Fruit fly (Drosophila melanogaster) whole organism, embryonic: Measurements from ENCODE around the gene CG7332.

ENCODE experiments used
- CG10565 ChIP-seq: fragments of 200-800 bp; sonication (Bioruptor generic); optimal IDR thresholded peaks from 3 replicates; lab custom pipeline; 2016; ENCODE audit warnings: missing biosample characterization, mild to moderate bottlenecking, missing genetic modification characterization
- CG11093 ChIP-seq: fragments of 200-800 bp; sonication (Bioruptor generic); IDR thresholded peaks from 3 replicates; pipeline ENCODE4 v1.3.6; 2022; ENCODE audit warnings: missing biosample characterization, missing genetic modification characterization
- CG11398 ChIP-seq: fragments of 200-800 bp; sonication (Bioruptor generic); optimal IDR thresholded peaks from 2 replicates; lab custom pipeline; 2016; ENCODE audit warnings: missing biosample characterization, missing genetic modification characterization
- CG11504 ChIP-seq: fragments of 200-800 bp; sonication (Bioruptor generic); optimal IDR thresholded peaks from 3 replicates; lab custom pipeline; 2019; ENCODE audit warnings: missing biosample characterization, mild to moderate bottlenecking, missing genetic modification characterization, moderate library complexity
- CG11696 ChIP-seq: fragments of 200-800 bp; sonication (Bioruptor generic); IDR thresholded peaks from 2 replicates; pipeline ENCODE4 v1.3.6; 2022; ENCODE audit warnings: missing biosample characterization, missing genetic modification characterization
- CG12236 ChIP-seq: fragments of 200-800 bp; sonication (Bioruptor generic); optimal IDR thresholded peaks from 2 replicates; lab custom pipeline; 2016; ENCODE audit warnings: missing biosample characterization, missing genetic modification characterization
- CG1233 ChIP-seq: fragments of 200-800 bp; sonication (Bioruptor generic); optimal IDR thresholded peaks from 4 replicates; lab custom pipeline; 2018; ENCODE audit warnings: missing biosample characterization, mild to moderate bottlenecking, missing genetic modification characterization
- CG12659 ChIP-seq: fragments of 200-800 bp; sonication (Bioruptor generic); optimal IDR thresholded peaks from 3 replicates; lab custom pipeline; 2017; ENCODE audit warnings: mild to moderate bottlenecking, missing biosample characterization, missing genetic modification reagents, missing genetic modification characterization
- CG16815 ChIP-seq: fragments of 200-800 bp; sonication (Bioruptor generic); optimal IDR thresholded peaks from 3 replicates; lab custom pipeline; 2017; ENCODE audit warnings: missing biosample characterization, mild to moderate bottlenecking, missing genetic modification characterization
- CG17829 ChIP-seq: fragments of 200-800 bp; optimal IDR thresholded peaks from 2 replicates; lab custom pipeline; 2019; ENCODE audit warnings: missing biosample characterization, mild to moderate bottlenecking, missing genetic modification characterization, moderate library complexity
- CG2678 ChIP-seq: fragments of 200-800 bp; sonication (Bioruptor generic); optimal IDR thresholded peaks from 3 replicates; lab custom pipeline; 2019; ENCODE audit warnings: missing biosample characterization, mild to moderate bottlenecking, missing genetic modification characterization, moderate library complexity
- CG2712 ChIP-seq: fragments of 200-800 bp; optimal IDR thresholded peaks from 3 replicates; lab custom pipeline; 2019; ENCODE audit warnings: missing biosample characterization, mild to moderate bottlenecking, missing genetic modification characterization, moderate library complexity
- CG31441 ChIP-seq: fragments of 200-800 bp; sonication (Bioruptor generic); IDR thresholded peaks from 2 replicates; pipeline ENCODE4 v1.3.6; 2022; ENCODE audit warnings: missing biosample characterization, missing genetic modification characterization
- CG43689 ChIP-seq: fragments of 200-800 bp; sonication (Bioruptor generic); IDR thresholded peaks from 2 replicates; pipeline ENCODE4 v1.3.6; 2022; ENCODE audit warnings: missing biosample characterization, missing genetic modification characterization
- CG4404 ChIP-seq: fragments of 200-800 bp; sonication (Bioruptor generic); IDR thresholded peaks from 2 replicates; pipeline ENCODE4 v1.3.6; 2022; ENCODE audit warnings: missing biosample characterization, missing genetic modification characterization
- CG5953 ChIP-seq: fragments of 200-800 bp; sonication (Bioruptor generic); IDR thresholded peaks from 2 replicates; pipeline ENCODE4 v1.3.6; 2022; ENCODE audit warnings: missing biosample characterization, missing genetic modification characterization
- CG6791 ChIP-seq: fragments of 200-800 bp; sonication (Bioruptor generic); IDR thresholded peaks from 3 replicates; pipeline ENCODE4 v1.3.6; 2022; ENCODE audit warnings: missing biosample characterization, missing genetic modification characterization; ENCODE audit not compliant: partially characterized antibody
- CG8290 ChIP-seq, 3 experiments: fragments of 200-800 bp; sonication (Bioruptor generic); optimal IDR thresholded peaks; 2 replicates each; lab custom pipeline; 2016 to 2019; ENCODE audit warnings: missing biosample characterization in 3 of 3, missing genetic modification characterization in 3 of 3, mild to moderate bottlenecking in 2 of 3, moderate library complexity in 1 of 3
- Dfd ChIP-seq, 2 experiments: fragments of >200 bp; optimal IDR thresholded peaks; 2 replicates each; lab custom pipeline; 2017; ENCODE audit warnings: missing biosample characterization in 2 of 2, missing genetic modification characterization in 2 of 2
- E2f2 ChIP-seq: fragments of 200-800 bp; sonication (Bioruptor generic); IDR thresholded peaks from 2 replicates; pipeline ENCODE4 v1.3.6; 2022; ENCODE audit warnings: missing biosample characterization, missing genetic modification characterization
- HLHmδ ChIP-seq: fragments of 200-800 bp; sonication (Bioruptor generic); optimal IDR thresholded peaks from 2 replicates; lab custom pipeline; 2018; ENCODE audit warnings: missing biosample characterization, mild to moderate bottlenecking, missing genetic modification characterization, moderate library complexity
- Hmr ChIP-seq: fragments of 200-800 bp; sonication (Bioruptor generic); optimal IDR thresholded peaks from 3 replicates; lab custom pipeline; 2017; ENCODE audit warnings: mild to moderate bottlenecking, missing biosample characterization, missing genetic modification reagents, missing genetic modification characterization
- Med ChIP-seq: fragments of 200-800 bp; sonication (Bioruptor generic); peaks from one replicate; lab custom pipeline; 2016; ENCODE audit warnings: missing biosample characterization, missing genetic modification characterization, mild to moderate bottlenecking, inconsistent platforms, moderate library complexity
- Mes4 ChIP-seq: fragments of 200-800 bp; sonication (Bioruptor generic); optimal IDR thresholded peaks from 2 replicates; lab custom pipeline; 2016; ENCODE audit warnings: missing biosample characterization, missing genetic modification characterization
- NfI ChIP-seq: fragments of 200-800 bp; sonication (Bioruptor generic); optimal IDR thresholded peaks from 3 replicates; lab custom pipeline; 2018; ENCODE audit warnings: missing biosample characterization, mild to moderate bottlenecking, missing genetic modification characterization, moderate library complexity
- Usf ChIP-seq: fragments of 200-800 bp; sonication (Bioruptor generic); optimal IDR thresholded peaks from 2 replicates; lab custom pipeline; 2017; ENCODE audit warnings: missing genotype, missing biosample characterization, missing genetic modification characterization
- dm ChIP-seq: fragments of 200-800 bp; sonication (Bioruptor generic); optimal IDR thresholded peaks from 3 replicates; lab custom pipeline; 2016; ENCODE audit warnings: missing biosample characterization, missing genetic modification characterization
- ewg ChIP-seq: fragments of 200-800 bp; sonication (Bioruptor generic); optimal IDR thresholded peaks from 3 replicates; lab custom pipeline; 2017; ENCODE audit warnings: mild to moderate bottlenecking, missing biosample characterization, missing genetic modification reagents, missing genetic modification characterization
- fd3F ChIP-seq: fragments of 200-800 bp; sonication (Bioruptor generic); optimal IDR thresholded peaks from 2 replicates; lab custom pipeline; 2018; ENCODE audit warnings: missing biosample characterization, mild to moderate bottlenecking, missing genetic modification characterization, moderate library complexity
- gsb-n ChIP-seq: fragments of 200-800 bp; sonication (Bioruptor generic); optimal IDR thresholded peaks from 3 replicates; lab custom pipeline; 2018; ENCODE audit warnings: missing biosample characterization, mild to moderate bottlenecking, missing genetic modification characterization
- kay ChIP-seq: fragments of 200-800 bp; sonication (Bioruptor generic); optimal IDR thresholded peaks from 2 replicates; lab custom pipeline; 2016; ENCODE audit warnings: missing biosample characterization, missing genetic modification characterization
- ken ChIP-seq: fragments of 200-800 bp; sonication (Bioruptor generic); IDR thresholded peaks from 3 replicates; pipeline ENCODE4 v1.3.6; 2022; ENCODE audit warnings: missing biosample characterization, missing genetic modification characterization
- lola ChIP-seq, 3 experiments: fragments of >200 bp in 2 of 3; fragments of 200-800 bp in 1 of 3; sonication (Bioruptor generic) in 1 of 3; optimal IDR thresholded peaks; 2 replicates each; lab custom pipeline; 2017 to 2019; ENCODE audit warnings: missing biosample characterization in 3 of 3, missing genetic modification characterization in 3 of 3, mild to moderate bottlenecking in 1 of 3, moderate library complexity in 1 of 3
- nmo ChIP-seq: fragments of 200-800 bp; sonication (Bioruptor generic); optimal IDR thresholded peaks from 2 replicates; lab custom pipeline; 2018; ENCODE audit warnings: missing biosample characterization, mild to moderate bottlenecking, missing genetic modification characterization, moderate library complexity
- prd ChIP-seq, 3 experiments: fragments of >200 bp in 2 of 3; fragments of 200-800 bp in 1 of 3; sonication (Bioruptor generic) in 1 of 3; optimal IDR thresholded peaks in 2 of 3; IDR thresholded peaks in 1 of 3; 2 replicates in 2 of 3; 3 replicates in 1 of 3; pipeline versions ENCODE4 v1.3.6 to Lab custom; 2017 to 2022; ENCODE audit warnings: missing biosample characterization in 1 of 3, missing genetic modification characterization in 1 of 3
- slou ChIP-seq: fragments of 200-800 bp; sonication (Bioruptor generic); optimal IDR thresholded peaks from 3 replicates; lab custom pipeline; 2016; ENCODE audit warnings: missing biosample characterization, missing genetic modification characterization
- so ChIP-seq: fragments of 200-800 bp; sonication (Bioruptor generic); IDR thresholded peaks from 3 replicates; pipeline ENCODE4 v1.3.6; 2022; ENCODE audit warnings: missing biosample characterization, missing genetic modification characterization
- stc ChIP-seq: fragments of 200-800 bp; sonication (Bioruptor generic); IDR thresholded peaks from 2 replicates; pipeline ENCODE4 v1.3.6; 2022; ENCODE audit warnings: missing biosample characterization, missing genetic modification characterization
- wor ChIP-seq: fragments of 200-800 bp; sonication (Bioruptor generic); IDR thresholded peaks from 2 replicates; pipeline ENCODE4 v1.3.6; 2022; ENCODE audit warnings: missing biosample characterization, missing genetic modification characterization
- z ChIP-seq: fragments of 200-800 bp; sonication (Bioruptor generic); IDR thresholded peaks from 3 replicates; pipeline ENCODE4 v1.3.6; 2022; ENCODE audit warnings: missing biosample characterization, missing genetic modification characterization

The CG7332 gene

dm6 chrX:18837046-18837445 lies 47.3 kb upstream of the CG7332 start (continued):
- peak; percentile 14 for TF ChIP-seq dm (GFP tag; lab: Kevin White, UChicago)
- no peak for TF ChIP-seq CG11696 (GFP tag; lab: Robert Waterston, UW)
- TF ChIP-seq stc (GFP tag; lab: Robert Waterston, UW), result peak; percentile 69
- TF ChIP-seq CG2712 (tag; lab: Kevin White, UChicago), result peak; percentile 62
- no peak for TF ChIP-seq gsb-n (tag; lab: Kevin White, UChicago)
- no peak for TF ChIP-seq Usf
- TF ChIP-seq CG6791 (GFP tag; lab: Robert Waterston, UW), result no peak
- TF ChIP-seq wor (GFP tag; lab: Robert Waterston, UW), result 0 out of 2 replicates have a peak, but pooled peaks have one; percentile 30
- peak; percentile 33 for TF ChIP-seq CG2678 (tag; lab: Kevin White, UChicago)
- peak; percentile 59 for TF ChIP-seq CG11504 (tag; lab: Kevin White, UChicago)
- peak; percentile 41 for TF ChIP-seq CG12659 (GFP tag; lab: Kevin White, UChicago)
- peak; percentile 79 for TF ChIP-seq so (GFP tag; lab: Robert Waterston, UW)
- peak; percentile 58 for TF ChIP-seq nmo (GFP tag; lab: Kevin White, UChicago)
- peak; percentile 55 for TF ChIP-seq CG31441 (GFP tag; lab: Robert Waterston, UW)
- TF ChIP-seq CG4404, result peak; percentile 63
- no peak for TF ChIP-seq Dfd (GFP tag; optimal IDR thresholded peaks at IDR 0.05; lab: Kevin White, UChicago)
- no peak for TF ChIP-seq CG1233 (GFP tag; lab: Kevin White, UChicago)
- TF ChIP-seq prd (optimal IDR thresholded peaks at IDR 0.05; lab: Kevin White, UChicago), result no peak
- peak; percentile 56; the same call in 1 of the 3 replicates for TF ChIP-seq prd (GFP tag; IDR thresholded peaks at IDR 0.05; lab: Robert Waterston, UW)
- TF ChIP-seq CG17829 (tag; lab: Kevin White, UChicago), result peak; percentile 43
- TF ChIP-seq lola (GFP tag; optimal IDR thresholded peaks at IDR 0.05; lab: Kevin White, UChicago), result peak in 1 of 3 experiments; percentile 28
- peak; percentile 48; the same call in 1 of the 2 replicates for TF ChIP-seq E2f2 (GFP tag; lab: Robert Waterston, UW)
- TF ChIP-seq CG8290 (GFP tag; optimal IDR thresholded peaks at IDR 0.05; lab: Kevin White, UChicago), result no peak
- TF ChIP-seq CG8290 (tag; optimal IDR thresholded peaks at IDR 0.05; lab: Kevin White, UChicago), result peak in 1 of 2 experiments; percentile 77
- TF ChIP-seq ewg (GFP tag; lab: Kevin White, UChicago), result peak; percentile 14
- peak; percentile 19 for TF ChIP-seq CG16815
- TF ChIP-seq CG5953 (GFP tag; lab: Robert Waterston, UW), result 0 out of 2 replicates have a peak, but pooled peaks have one; percentile 29
- peak; percentile 24 for TF ChIP-seq NfI (GFP tag; lab: Kevin White, UChicago)
- no peak for TF ChIP-seq HLHmδ (GFP tag; lab: Kevin White, UChicago)
- TF ChIP-seq Mes4 (GFP tag; lab: Kevin White, UChicago), result peak; percentile 18
- no peak for TF ChIP-seq CG10565 (GFP tag; lab: Kevin White, UChicago)
- TF ChIP-seq kay (GFP tag; lab: Kevin White, UChicago), result peak; percentile 47
- TF ChIP-seq Hmr, result peak; percentile 7
- peak; percentile 80 for TF ChIP-seq Med (GFP tag; lab: Kevin White, UChicago)
- TF ChIP-seq CG11398, result peak; percentile 20
- TF ChIP-seq z (GFP tag; lab: Robert Waterston, UW), result no peak
- TF ChIP-seq CG11093 (GFP tag; lab: Robert Waterston, UW), result peak; percentile 60; the same call in 1 of the 3 replicates
- no peak for TF ChIP-seq slou (GFP tag; lab: Kevin White, UChicago)
- TF ChIP-seq CG43689 (GFP tag; lab: Robert Waterston, UW), result 0 out of 2 replicates have a peak, but pooled peaks have one; percentile 13
- peak; percentile 42; the same call in 1 of the 3 replicates for TF ChIP-seq ken (GFP tag; lab: Robert Waterston, UW)
- TF ChIP-seq fd3F (GFP tag; lab: Kevin White, UChicago), result no peak
- TF ChIP-seq CG12236 (GFP tag; lab: Kevin White, UChicago), result no peak
- TF ChIP-seq, all 482 proteins: peak for 152
